Fruit fly (Drosophila melanogaster) whole organism, embryonic: Measurements from ENCODE around the gene CG42342.

Source experiments
- Abd-B ChIP-seq: fragments of 200-800 bp; sonication (Bioruptor generic); optimal IDR thresholded peaks from 2 replicates; lab custom pipeline; 2018; ENCODE audit warnings: missing biosample characterization, mild to moderate bottlenecking, missing genetic modification characterization, moderate library complexity
- CG10267 ChIP-seq: fragments of 200-800 bp; sonication (Bioruptor generic); optimal IDR thresholded peaks from 2 replicates; lab custom pipeline; 2018; ENCODE audit warnings: missing biosample characterization, mild to moderate bottlenecking, missing genetic modification characterization, moderate library complexity
- CG12155 ChIP-seq: fragments of 200-800 bp; sonication (Bioruptor generic); optimal IDR thresholded peaks from 3 replicates; lab custom pipeline; 2016; ENCODE audit warnings: missing biosample characterization, missing genetic modification characterization
- CG12659 ChIP-seq: fragments of 200-800 bp; sonication (Bioruptor generic); optimal IDR thresholded peaks from 3 replicates; lab custom pipeline; 2017; ENCODE audit warnings: mild to moderate bottlenecking, missing biosample characterization, missing genetic modification reagents, missing genetic modification characterization
- CG15514 ChIP-seq: fragments of 200-800 bp; sonication (Bioruptor generic); optimal IDR thresholded peaks from 3 replicates; lab custom pipeline; 2017; ENCODE audit warnings: missing biosample characterization, missing genetic modification characterization, mild to moderate bottlenecking, moderate library complexity, missing genetic modification reagents
- CG16813 ChIP-seq: fragments of 200-800 bp; sonication (Bioruptor generic); IDR thresholded peaks from 3 replicates; pipeline ENCODE4 v1.3.6; 2022; ENCODE audit warnings: missing biosample characterization, missing genetic modification characterization; ENCODE audit not compliant: partially characterized antibody
- CG16863 ChIP-seq: fragments of 200-800 bp; sonication (Bioruptor generic); optimal IDR thresholded peaks from 3 replicates; lab custom pipeline; 2016; ENCODE audit warnings: missing biosample characterization, missing genetic modification characterization
- CG18476 ChIP-seq: fragments of 200-800 bp; sonication (Bioruptor generic); optimal IDR thresholded peaks from 2 replicates; lab custom pipeline; 2016; ENCODE audit warnings: missing biosample characterization, mild to moderate bottlenecking, missing genetic modification characterization
- CG2202 ChIP-seq: fragments of 200-800 bp; sonication (Bioruptor generic); optimal IDR thresholded peaks from 2 replicates; lab custom pipeline; 2018; ENCODE audit warnings: missing biosample characterization, mild to moderate bottlenecking, missing genetic modification characterization
- CG42726 ChIP-seq: fragments of 200-800 bp; sonication (Bioruptor generic); IDR thresholded peaks from 2 replicates; pipeline ENCODE4 v1.3.6; 2022; ENCODE audit warnings: missing biosample characterization, missing genetic modification characterization; ENCODE audit not compliant: partially characterized antibody
- CG7372 ChIP-seq: fragments of 200-800 bp; sonication (Bioruptor generic); IDR thresholded peaks from 2 replicates; pipeline ENCODE4 v1.3.6; 2022; ENCODE audit warnings: missing biosample characterization, missing genetic modification characterization
- CG7963 ChIP-seq: fragments of 200-800 bp; sonication (Bioruptor generic); IDR thresholded peaks from 3 replicates; pipeline ENCODE4 v1.3.6; 2022; ENCODE audit warnings: missing biosample characterization, missing genetic modification characterization; ENCODE audit not compliant: partially characterized antibody
- CG9876 ChIP-seq: fragments of 200-800 bp; sonication (Bioruptor generic); optimal IDR thresholded peaks from 2 replicates; lab custom pipeline; 2016; ENCODE audit warnings: missing biosample characterization, missing genetic modification characterization
- CG9932 ChIP-seq: fragments of 200-800 bp; sonication (Bioruptor generic); IDR thresholded peaks from 2 replicates; pipeline ENCODE4 v1.3.6; 2022; ENCODE audit warnings: missing biosample characterization, missing genetic modification characterization
- CkIIα-i1 ChIP-seq: fragments of 200-800 bp; sonication (Bioruptor generic); IDR thresholded peaks from 2 replicates; pipeline ENCODE4 v1.3.6; 2022; ENCODE audit warnings: missing biosample characterization, missing genetic modification characterization
- Doc3 ChIP-seq: fragments of 200-800 bp; sonication (Bioruptor generic); IDR thresholded peaks from 3 replicates; pipeline ENCODE4 v1.3.6; 2022; ENCODE audit warnings: missing biosample characterization, missing genetic modification characterization; ENCODE audit not compliant: partially characterized antibody
- E2f2 ChIP-seq: fragments of 200-800 bp; sonication (Bioruptor generic); IDR thresholded peaks from 2 replicates; pipeline ENCODE4 v1.3.6; 2022; ENCODE audit warnings: missing biosample characterization, missing genetic modification characterization
- HLH4C ChIP-seq: fragments of 200-800 bp; sonication (Bioruptor generic); IDR thresholded peaks from 3 replicates; pipeline ENCODE4 v1.3.6; 2022; ENCODE audit warnings: missing biosample characterization, missing genetic modification characterization; ENCODE audit not compliant: partially characterized antibody
- HmgZ ChIP-seq: fragments of 200-800 bp; sonication (Bioruptor generic); optimal IDR thresholded peaks from 2 replicates; lab custom pipeline; 2018; ENCODE audit warnings: missing biosample characterization, mild to moderate bottlenecking, missing genetic modification characterization
- MBD-R2 ChIP-seq: fragments of 200-800 bp; sonication (Bioruptor generic); IDR thresholded peaks from 2 replicates; pipeline ENCODE4 v1.3.6; 2022; ENCODE audit warnings: missing biosample characterization, missing genetic modification characterization
- Med ChIP-seq: fragments of 200-800 bp; sonication (Bioruptor generic); peaks from one replicate; lab custom pipeline; 2016; ENCODE audit warnings: missing biosample characterization, missing genetic modification characterization, mild to moderate bottlenecking, inconsistent platforms, moderate library complexity
- Ravus ChIP-seq: fragments of 200-800 bp; sonication (Bioruptor generic); IDR thresholded peaks from 2 replicates; pipeline ENCODE4 v1.3.6; 2022; ENCODE audit warnings: missing biosample characterization, missing genetic modification characterization
- Rfx ChIP-seq: fragments of 200-800 bp; sonication (Bioruptor generic); IDR thresholded peaks from 2 replicates; pipeline ENCODE4 v1.3.6; 2022; ENCODE audit warnings: missing biosample characterization, missing genetic modification characterization
- Scr ChIP-seq: fragments of 200-800 bp; sonication (Bioruptor generic); IDR thresholded peaks from 2 replicates; pipeline ENCODE4 v1.3.6; 2022; ENCODE audit warnings: missing biosample characterization, missing genetic modification characterization; ENCODE audit not compliant: partially characterized antibody
- Six4 ChIP-seq: fragments of 200-800 bp; sonication (Bioruptor generic); optimal IDR thresholded peaks from 2 replicates; lab custom pipeline; 2016; ENCODE audit warnings: missing biosample characterization, missing genetic modification characterization
- Sry-δ ChIP-seq: fragments of 200-800 bp; sonication (Bioruptor generic); optimal IDR thresholded peaks from 2 replicates; lab custom pipeline; 2016; ENCODE audit warnings: missing biosample characterization, missing genetic modification characterization
- Xrp1 ChIP-seq: fragments of 200-800 bp; sonication (Bioruptor generic); IDR thresholded peaks from 2 replicates; pipeline ENCODE4 v1.3.6; 2022; ENCODE audit warnings: missing biosample characterization, missing genetic modification characterization
- YL-1 ChIP-seq: fragments of 200-800 bp; sonication (Bioruptor generic); optimal IDR thresholded peaks from 3 replicates; lab custom pipeline; 2017; ENCODE audit warnings: missing biosample characterization, mild to moderate bottlenecking, missing genetic modification characterization
- ap ChIP-seq: fragments of 200-800 bp; sonication (Bioruptor generic); IDR thresholded peaks from 2 replicates; pipeline ENCODE4 v1.3.6; 2022; ENCODE audit warnings: missing biosample characterization, missing genetic modification characterization
- ato ChIP-seq: fragments of 200-800 bp; sonication (Bioruptor generic); IDR thresholded peaks from 2 replicates; pipeline ENCODE4 v1.3.6; 2022; ENCODE audit warnings: missing biosample characterization, missing genetic modification characterization; ENCODE audit not compliant: partially characterized antibody
- gcm ChIP-seq: fragments of 200-800 bp; sonication (Bioruptor generic); optimal IDR thresholded peaks from 2 replicates; lab custom pipeline; 2019; ENCODE audit warnings: missing biosample characterization, mild to moderate bottlenecking, missing genetic modification characterization, moderate library complexity
- gfzf ChIP-seq: fragments of 200-800 bp; sonication (Bioruptor generic); optimal IDR thresholded peaks from 2 replicates; lab custom pipeline; 2016; ENCODE audit warnings: missing biosample characterization, mild to moderate bottlenecking, missing genetic modification characterization, moderate library complexity
- hb ChIP-seq: fragments of 200-800 bp; sonication (Bioruptor generic); IDR thresholded peaks from 3 replicates; pipeline ENCODE4 v1.3.6; 2022; ENCODE audit warnings: missing biosample characterization, missing genetic modification characterization; ENCODE audit not compliant: partially characterized antibody
- hbn ChIP-seq: fragments of 200-800 bp; sonication (Bioruptor generic); IDR thresholded peaks from 2 replicates; pipeline ENCODE4 v1.3.6; 2022; ENCODE audit warnings: missing biosample characterization, missing genetic modification characterization; ENCODE audit not compliant: partially characterized antibody
- knrl ChIP-seq: fragments of 200-800 bp; sonication (Bioruptor generic); IDR thresholded peaks from 3 replicates; pipeline ENCODE4 v1.3.6; 2022; ENCODE audit warnings: missing biosample characterization, missing genetic modification characterization; ENCODE audit not compliant: partially characterized antibody
- lilli ChIP-seq: fragments of 200-800 bp; sonication (Bioruptor generic); optimal IDR thresholded peaks from 3 replicates; lab custom pipeline; 2016; ENCODE audit warnings: missing biosample characterization, missing genetic modification characterization
- mld ChIP-seq: fragments of 200-800 bp; sonication (Bioruptor generic); IDR thresholded peaks from 3 replicates; pipeline ENCODE4 v1.3.6; 2022; ENCODE audit warnings: missing biosample characterization, missing genetic modification characterization; ENCODE audit not compliant: partially characterized antibody
- nerfin-2 ChIP-seq: fragments of 200-800 bp; sonication (Bioruptor generic); IDR thresholded peaks from 2 replicates; pipeline ENCODE4 v1.3.6; 2022; ENCODE audit warnings: missing biosample characterization, missing genetic modification characterization; ENCODE audit not compliant: partially characterized antibody
- nmo ChIP-seq: fragments of 200-800 bp; sonication (Bioruptor generic); optimal IDR thresholded peaks from 2 replicates; lab custom pipeline; 2018; ENCODE audit warnings: missing biosample characterization, mild to moderate bottlenecking, missing genetic modification characterization, moderate library complexity
- pzg ChIP-seq: fragments of 200-800 bp; sonication (Bioruptor generic); optimal IDR thresholded peaks from 3 replicates; lab custom pipeline; 2018; ENCODE audit warnings: missing biosample characterization, mild to moderate bottlenecking, missing genetic modification characterization, moderate library complexity
- sens ChIP-seq: fragments of 200-800 bp; sonication (Bioruptor generic); peaks from one replicate; lab custom pipeline; 2016; ENCODE audit warnings: missing biosample characterization, missing genetic modification characterization
- sna ChIP-seq: fragments of 200-800 bp; sonication (Bioruptor generic); IDR thresholded peaks from 2 replicates; pipeline ENCODE4 v1.3.6; 2022; ENCODE audit warnings: missing biosample characterization, missing genetic modification characterization; ENCODE audit not compliant: partially characterized antibody
- tna ChIP-seq: fragments of 200-800 bp; sonication (Bioruptor generic); IDR thresholded peaks from 2 replicates; pipeline ENCODE4 v1.3.6; 2022; ENCODE audit warnings: missing biosample characterization, missing genetic modification characterization; ENCODE audit not compliant: partially characterized antibody
- trem ChIP-seq: fragments of 200-800 bp; optimal IDR thresholded peaks from 3 replicates; lab custom pipeline; 2019; ENCODE audit warnings: missing biosample characterization, mild to moderate bottlenecking, missing genetic modification characterization, moderate library complexity
- unc-4 ChIP-seq: fragments of 200-800 bp; sonication (Bioruptor generic); IDR thresholded peaks from 2 replicates; pipeline ENCODE4 v1.3.6; 2022; ENCODE audit warnings: missing biosample characterization, missing genetic modification characterization; ENCODE audit not compliant: partially characterized antibody
- zf30C ChIP-seq: fragments of 200-800 bp; sonication (Bioruptor generic); optimal IDR thresholded peaks from 3 replicates; lab custom pipeline; 2018; ENCODE audit warnings: missing biosample characterization, mild to moderate bottlenecking, missing genetic modification characterization

CG42342 gene

DNA sequence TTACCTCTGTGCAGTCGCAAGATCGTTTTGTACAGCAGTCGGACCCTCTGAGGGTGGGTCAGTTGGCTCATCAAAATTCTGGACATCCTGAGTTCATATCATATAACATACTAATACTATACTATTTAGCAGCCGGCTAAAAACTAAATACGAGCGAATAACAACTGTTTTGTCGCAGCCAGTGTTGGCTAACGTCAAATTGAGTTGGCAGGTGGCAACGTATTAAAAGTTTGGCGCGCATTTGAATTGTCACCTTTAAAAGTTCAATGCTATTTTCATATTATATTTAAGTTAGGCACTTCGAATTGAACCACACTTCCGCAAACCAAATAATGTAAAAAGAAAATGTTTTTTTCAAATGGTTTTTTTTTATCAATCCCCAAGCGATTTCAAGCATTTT is 20.3 kb upstream of the CG42342 start, which contains the start of gene Sdhaf3 (continued):
- TF ChIP-seq CG7372 (GFP tag; lab: Robert Waterston, UW) (no peak), lilli (peak; percentile 13), Xrp1 (GFP tag; lab: Robert Waterston, UW) (no peak), MBD-R2 (GFP tag; lab: Robert Waterston, UW) (peak; percentile 47; the same call in 1 of the 2 replicates), Rfx (peak; percentile 46; the same call in 1 of the 2 replicates), CG18476 (GFP tag; lab: Kevin White, UChicago) (no peak), CkIIα-i1 (GFP tag; lab: Robert Waterston, UW) (no peak), CG12659 (GFP tag; lab: Kevin White, UChicago) (peak; percentile 17), CG15514 (GFP tag; lab: Kevin White, UChicago) (peak; percentile 15), CG12155 (GFP tag; lab: Kevin White, UChicago) (no peak), gcm (GFP tag; lab: Kevin White, UChicago) (no peak), gfzf (GFP tag; lab: Kevin White, UChicago) (no peak)
- TF ChIP-seq, all 482 proteins: peak for 26

DNA sequence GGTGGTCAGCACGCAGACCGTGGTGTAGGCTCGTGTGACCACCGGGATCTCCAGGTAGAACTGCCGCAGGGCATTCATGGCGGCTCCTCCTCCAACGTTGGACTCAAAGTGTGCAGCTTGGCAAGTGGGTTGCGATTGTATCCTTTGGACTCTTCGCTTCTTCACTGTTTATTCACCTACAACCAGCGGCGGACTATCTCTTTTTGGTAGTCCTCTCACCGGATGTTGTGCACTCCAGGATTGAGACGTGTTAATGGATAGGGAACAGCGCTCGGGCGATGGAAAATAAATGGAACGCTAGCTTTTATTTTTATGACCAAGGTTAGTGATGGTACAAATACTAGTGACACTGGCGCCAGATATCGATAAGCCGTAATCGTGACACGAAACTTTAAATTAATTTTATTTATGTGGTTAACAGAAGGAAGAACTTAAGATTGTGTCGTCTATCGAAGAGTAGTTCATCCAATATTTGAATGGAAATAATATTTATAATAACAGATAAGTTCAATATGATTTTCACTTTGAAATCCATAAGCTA is 18.6 kb upstream of the CG42342 start, which contains the start of gene Der-2:
TSS of gene Der-2 (minus strand) at position 347 of the 541 bp plus-strand sequence.
- TF ChIP-seq unc-4 (GFP tag; lab: Robert Waterston, UW) (peak; percentile 93), CG9932 (0 out of 2 replicates have a peak, but pooled peaks have one; percentile 3), CG16813 (GFP tag; lab: Robert Waterston, UW) (peak; percentile 78), E2f2 (GFP tag; lab: Robert Waterston, UW) (peak; percentile 85), CG15514 (GFP tag; lab: Kevin White, UChicago) (peak; percentile 66), CG42726 (peak; percentile 86), hb (GFP tag; lab: Robert Waterston, UW) (peak; percentile 75; the same call in 2 of the 3 replicates), HLH4C (GFP tag; lab: Robert Waterston, UW) (peak; percentile 83), CG2202 (tag; lab: Kevin White, UChicago) (no peak), sna (GFP tag; lab: Robert Waterston, UW) (peak; percentile 97), HmgZ (no peak), CG7963 (GFP tag; lab: Robert Waterston, UW) (peak; percentile 77), Med (peak; percentile 66), Abd-B (peak; percentile 64), CG16863 (no peak), CG9876 (no peak), Scr (peak; percentile 91), tna (GFP tag; lab: Robert Waterston, UW) (peak; percentile 83), pzg (GFP tag; lab: Kevin White, UChicago) (peak; percentile 42), ap (no peak), sens (GFP tag; lab: Kevin White, UChicago) (peak; percentile 63), Six4 (GFP tag; lab: Kevin White, UChicago) (no peak), YL-1 (GFP tag; lab: Kevin White, UChicago) (peak; percentile 5), Doc3 (GFP tag; lab: Robert Waterston, UW) (peak; percentile 95), nerfin-2 (GFP tag; lab: Robert Waterston, UW) (peak; percentile 64), zf30C (GFP tag; lab: Kevin White, UChicago) (no peak), trem (tag; lab: Kevin White, UChicago) (peak; percentile 40), hbn (GFP tag; lab: Robert Waterston, UW) (peak; percentile 90), mld (GFP tag; lab: Robert Waterston, UW) (peak; percentile 87), Sry-δ (peak; percentile 89), nmo (GFP tag; lab: Kevin White, UChicago) (peak; percentile 1), ato (GFP tag; lab: Robert Waterston, UW) (peak; percentile 79), knrl (peak; percentile 87), CG10267 (tag; lab: Kevin White, UChicago) (no peak), Ravus (GFP tag; lab: Robert Waterston, UW) (no peak)
